Fruit fly (Drosophila melanogaster): ENCODE data around the gene Men-b.

Men-b gene

DNA sequence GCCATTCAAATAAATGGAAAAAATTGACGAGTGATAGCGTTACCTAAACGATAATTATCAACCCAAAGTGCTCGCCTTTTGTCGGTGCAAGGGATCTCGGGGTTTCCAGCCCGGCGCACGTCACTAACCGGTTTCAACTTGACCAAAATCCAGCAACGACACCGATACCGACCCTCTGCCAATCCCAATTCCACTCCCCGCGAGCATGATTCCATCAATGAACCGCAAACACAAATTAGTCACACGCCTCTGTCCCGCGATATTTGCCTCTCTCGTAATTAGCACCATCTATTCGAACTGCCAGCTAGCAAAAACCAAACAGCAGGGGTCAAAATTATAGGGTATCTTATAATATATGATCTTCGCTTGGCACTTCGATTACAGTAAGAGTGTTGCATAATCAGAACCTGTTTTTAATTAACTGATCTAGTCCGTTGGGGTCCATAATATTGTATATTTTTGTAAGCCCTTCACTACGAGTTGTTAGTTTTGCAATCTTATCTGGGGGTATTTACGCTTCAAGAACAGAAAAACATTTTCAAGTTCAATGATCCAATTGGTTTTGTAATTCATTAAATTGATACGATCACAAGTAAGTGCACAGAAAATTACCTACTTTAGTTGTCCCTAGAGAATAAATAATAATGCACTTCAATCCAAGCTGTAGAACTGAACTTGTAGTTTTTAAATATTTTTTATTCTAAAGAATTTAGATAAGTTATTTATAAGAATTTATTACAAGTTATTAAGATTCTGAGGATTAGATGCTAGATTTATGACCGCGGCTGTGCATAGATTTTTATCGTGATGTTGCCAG, 1.8 kb downstream of the Men-b start (continued):
- peak; percentile 35 for TF ChIP-seq CG4820 (GFP tag; optimal IDR thresholded peaks at IDR 0.05)
- no peak for TF ChIP-seq dan (GFP tag; IDR thresholded peaks at IDR 0.05)
- TF ChIP-seq CG9437 (GFP tag; optimal IDR thresholded peaks at IDR 0.05), result peak; percentile 64
- TF ChIP-seq CG9817 (tag; optimal IDR thresholded peaks at IDR 0.05), result peak; percentile 35
- TF ChIP-seq CG3847 (GFP tag; IDR thresholded peaks at IDR 0.05), result 0 out of 2 replicates have a peak, but pooled peaks have one; percentile 23
- peak; percentile 71 for TF ChIP-seq Meics (GFP tag; optimal IDR thresholded peaks at IDR 0.05)
- TF ChIP-seq az2 (GFP tag; optimal IDR thresholded peaks at IDR 0.05), result peak; percentile 12
- no peak for TF ChIP-seq CG8478 (optimal IDR thresholded peaks at IDR 0.05)
- peak; percentile 78 for TF ChIP-seq CG10147 (GFP tag; optimal IDR thresholded peaks at IDR 0.05)
- TF ChIP-seq CG34422 (GFP tag; IDR thresholded peaks at IDR 0.05), result peak; percentile 43; the same call in 1 of the 3 replicates
- peak; percentile 35 for TF ChIP-seq org-1 (GFP tag; optimal IDR thresholded peaks at IDR 0.05)
- TF ChIP-seq bowl (GFP tag; IDR thresholded peaks at IDR 0.05), result no peak
- no peak for TF ChIP-seq hbn (GFP tag; IDR thresholded peaks at IDR 0.05; ENCODE audit: partially characterized antibody)
- peak; percentile 33 for TF ChIP-seq eyg (GFP tag; optimal IDR thresholded peaks at IDR 0.05)
- peak; percentile 17 for TF ChIP-seq CG7786 (GFP tag; optimal IDR thresholded peaks at IDR 0.05)
- TF ChIP-seq tio (GFP tag; optimal IDR thresholded peaks at IDR 0.05), result peak; percentile 77
- no peak for TF ChIP-seq z (GFP tag; IDR thresholded peaks at IDR 0.05)
- peak; percentile 67 for TF ChIP-seq CG7556 (GFP tag; optimal IDR thresholded peaks at IDR 0.05)
- peak; percentile 65 for TF ChIP-seq CG2678 (tag; optimal IDR thresholded peaks at IDR 0.05)
- no peak for TF ChIP-seq zen2 (GFP tag; IDR thresholded peaks at IDR 0.05; ENCODE audit: partially characterized antibody)
- peak; percentile 8 for TF ChIP-seq ems (GFP tag; optimal IDR thresholded peaks at IDR 0.05)
- TF ChIP-seq CG9215 (GFP tag; IDR thresholded peaks at IDR 0.05), result peak; percentile 36
- TF ChIP-seq Mad (GFP tag; optimal IDR thresholded peaks at IDR 0.05), result no peak
- TF ChIP-seq oc (tag; optimal IDR thresholded peaks at IDR 0.05), result no peak
- TF ChIP-seq CG4424 (GFP tag; optimal IDR thresholded peaks at IDR 0.05), result peak; percentile 20
- TF ChIP-seq chinmo (GFP tag; IDR thresholded peaks at IDR 0.05; ENCODE audit: partially characterized antibody), result peak; percentile 87; the same call in 2 of the 4 replicates
- TF ChIP-seq CG8290 (GFP tag; optimal IDR thresholded peaks at IDR 0.05), result no peak
- TF ChIP-seq CG8290 (tag; optimal IDR thresholded peaks at IDR 0.05), result peak in 1 of 2 experiments; percentile 43
- TF ChIP-seq CG10979 (tag; optimal IDR thresholded peaks at IDR 0.05), result peak; percentile 12
- TF ChIP-seq Med (GFP tag), result peak; percentile 78
- TF ChIP-seq BtbVII (GFP tag; optimal IDR thresholded peaks at IDR 0.05), result peak; percentile 64
- TF ChIP-seq bbx (GFP tag; IDR thresholded peaks at IDR 0.05; ENCODE audit: partially characterized antibody), result no peak
- TF ChIP-seq grn (GFP tag; optimal IDR thresholded peaks at IDR 0.05), result peak; percentile 42
- peak; percentile 38 for TF ChIP-seq CG13424 (tag; optimal IDR thresholded peaks at IDR 0.05)
- TF ChIP-seq exex (tag; optimal IDR thresholded peaks at IDR 0.05), result peak; percentile 47
- TF ChIP-seq Ravus (GFP tag; IDR thresholded peaks at IDR 0.05), result no peak
- TF ChIP-seq CG12299 (tag; optimal IDR thresholded peaks at IDR 0.05), result peak; percentile 43
- peak; percentile 43 for TF ChIP-seq al (GFP tag; IDR thresholded peaks at IDR 0.05)
- no peak for TF ChIP-seq CG7745 (tag; optimal IDR thresholded peaks at IDR 0.05)
- peak; percentile 9 for TF ChIP-seq dmrt11E (tag; optimal IDR thresholded peaks at IDR 0.05)
- peak; percentile 7 to 17 for TF ChIP-seq bsh (GFP tag; optimal IDR thresholded peaks at IDR 0.05)
- peak; percentile 34 for TF ChIP-seq Hand (GFP tag; optimal IDR thresholded peaks at IDR 0.05)
- peak; percentile 66 for TF ChIP-seq bcd (GFP tag; optimal IDR thresholded peaks at IDR 0.05)
- TF ChIP-seq hkb (optimal IDR thresholded peaks at IDR 0.05), result no peak
- TF ChIP-seq hkb (GFP tag; IDR thresholded peaks at IDR 0.05), result 0 out of 2 replicates have a peak, but pooled peaks have one; percentile 12
- TF ChIP-seq D (optimal IDR thresholded peaks at IDR 0.05), result no peak
- peak; percentile 27 for TF ChIP-seq D (GFP tag; optimal IDR thresholded peaks at IDR 0.05)
- peak; percentile 71 for TF ChIP-seq CoRest (tag; optimal IDR thresholded peaks at IDR 0.05)
- TF ChIP-seq CG17385 (GFP tag; optimal IDR thresholded peaks at IDR 0.05), result peak; percentile 54

Measured in whole organism, embryonic.